Worm (Caenorhabditis elegans): ENCODE measurements around the gene clec-147.

clec-147 gene

DNA sequence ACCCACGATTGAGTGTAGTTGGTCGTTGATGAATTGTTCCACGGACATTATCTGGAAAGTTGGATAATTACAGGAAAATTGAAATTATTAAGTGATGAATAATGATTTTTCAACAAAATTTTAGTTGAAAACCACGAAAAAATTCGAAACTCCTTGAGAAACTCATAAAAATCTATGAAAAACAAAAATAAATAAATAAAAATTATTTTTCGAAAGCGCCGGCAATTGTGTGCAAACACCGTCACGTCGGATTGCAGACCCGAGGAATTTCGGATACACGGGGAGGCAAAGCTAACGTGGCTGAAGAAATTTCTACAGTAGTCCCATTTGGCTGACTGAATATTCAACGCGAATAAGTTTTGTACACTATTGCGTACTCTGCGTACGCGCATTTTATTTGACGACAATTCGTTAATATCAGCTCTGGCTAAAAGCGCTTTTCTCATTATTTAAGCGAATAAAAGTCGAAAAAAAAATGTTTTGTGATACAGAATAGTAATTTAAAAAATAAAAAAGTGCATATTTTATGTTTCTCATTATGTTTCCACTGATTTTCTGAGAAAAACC is 24.0 kb upstream of the clec-147 start, which contains the start of gene mog-4 (continued):
- TF ChIP-seq hpl-2 (GFP tag; optimal IDR thresholded peaks at IDR 0.05): peak; percentile 19
- peak; percentile 82 for TF ChIP-seq C16A3.4 (tag; optimal IDR thresholded peaks at IDR 0.05)
- TF ChIP-seq grh-1 (GFP tag; IDR thresholded peaks at IDR 0.05): peak; percentile 99
- TF ChIP-seq nhr-85 (tag): peak; percentile 98
- TF ChIP-seq ceh-90 (tag; optimal IDR thresholded peaks at IDR 0.05): peak; percentile 82
- peak; percentile 93 for TF ChIP-seq ceh-63 (GFP tag; optimal IDR thresholded peaks at IDR 0.05)
- peak; percentile 85 for TF ChIP-seq zip-4 (GFP tag; optimal IDR thresholded peaks at IDR 0.05)
- TF ChIP-seq unc-130 (tag; optimal IDR thresholded peaks at IDR 0.05): peak; percentile 81
- TF ChIP-seq xbp-1 (tag; optimal IDR thresholded peaks at IDR 0.05): peak; percentile 96
- TF ChIP-seq sox-4 (tag; optimal IDR thresholded peaks at IDR 0.05): peak; percentile 93
- peak; percentile 97 for TF ChIP-seq lin-14 (GFP tag; optimal IDR thresholded peaks at IDR 0.05)
- TF ChIP-seq nhr-19 (GFP tag; conservative IDR thresholded peaks at IDR 0.05): peak; percentile 100
- TF ChIP-seq C04F5.9 (tag; optimal IDR thresholded peaks at IDR 0.05): peak; percentile 97
- peak; percentile 96 for TF ChIP-seq egl-13 (tag; optimal IDR thresholded peaks at IDR 0.05)
- TF ChIP-seq snpc-4 (tag; optimal IDR thresholded peaks at IDR 0.05): peak; percentile 77
- peak; percentile 97 for TF ChIP-seq swsn-7 (tag; optimal IDR thresholded peaks at IDR 0.05)
- TF ChIP-seq ceh-88 (GFP tag; IDR thresholded peaks at IDR 0.05): peak; percentile 100
- peak; percentile 100 for TF ChIP-seq mab-9 (GFP tag; IDR thresholded peaks at IDR 0.05)
- TF ChIP-seq fkh-4 (tag; optimal IDR thresholded peaks at IDR 0.05; ENCODE audit: borderline replicate concordance): peak; percentile 89
- TF ChIP-seq ztf-4 (tag; optimal IDR thresholded peaks at IDR 0.05): peak; percentile 63
- peak; percentile 99 for TF ChIP-seq nhr-47 (tag; optimal IDR thresholded peaks at IDR 0.05)
- peak; percentile 59 for TF ChIP-seq Y116A8C.19 (tag; optimal IDR thresholded peaks at IDR 0.05; ENCODE audit: borderline replicate concordance)
- TF ChIP-seq ztf-11 (tag; optimal IDR thresholded peaks at IDR 0.05): peak in 1 of 2 experiments; percentile 96
- TF ChIP-seq ces-1 (GFP tag; optimal IDR thresholded peaks at IDR 0.05): peak; percentile 34
- TF ChIP-seq nhr-20 (tag; optimal IDR thresholded peaks at IDR 0.05): peak; percentile 97
- TF ChIP-seq lin-39 (tag; optimal IDR thresholded peaks at IDR 0.05): peak; percentile 38
- peak; percentile 95 for TF ChIP-seq nhr-77 (tag; optimal IDR thresholded peaks at IDR 0.05)
- peak; percentile 88 for TF ChIP-seq mep-1 (tag; optimal IDR thresholded peaks at IDR 0.05)
- TF ChIP-seq hlh-4 (tag; optimal IDR thresholded peaks at IDR 0.05): peak; percentile 67
- TF ChIP-seq rnt-1 (tag; optimal IDR thresholded peaks at IDR 0.05): peak; percentile 96

DNA sequence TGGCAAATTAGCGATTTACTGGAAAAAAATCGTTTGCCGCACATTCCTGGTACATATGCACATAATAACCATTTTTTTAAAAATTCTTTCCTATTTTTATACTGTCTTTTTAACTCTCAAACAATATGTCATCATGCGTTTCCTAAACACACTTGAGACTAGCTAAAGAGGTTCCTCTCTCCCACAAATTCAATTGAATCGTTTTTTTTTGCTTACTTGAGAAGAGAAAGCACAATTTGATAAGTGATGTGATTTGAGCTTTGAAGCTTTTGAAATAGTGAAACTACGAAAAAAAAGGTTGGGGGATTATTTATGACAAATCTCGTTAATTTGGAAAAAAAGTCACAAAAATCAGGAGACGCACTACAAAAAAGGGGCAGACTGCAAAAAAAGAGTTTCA is 17.4 kb upstream of the clec-147 start:
- TF ChIP-seq fkh-10 (GFP tag; optimal IDR thresholded peaks at IDR 0.05) (peak; percentile 55), lir-3 (tag; optimal IDR thresholded peaks at IDR 0.05; ENCODE audit: poor library complexity) (no peak), jun-1 (tag; optimal IDR thresholded peaks at IDR 0.05) (no peak)

DNA sequence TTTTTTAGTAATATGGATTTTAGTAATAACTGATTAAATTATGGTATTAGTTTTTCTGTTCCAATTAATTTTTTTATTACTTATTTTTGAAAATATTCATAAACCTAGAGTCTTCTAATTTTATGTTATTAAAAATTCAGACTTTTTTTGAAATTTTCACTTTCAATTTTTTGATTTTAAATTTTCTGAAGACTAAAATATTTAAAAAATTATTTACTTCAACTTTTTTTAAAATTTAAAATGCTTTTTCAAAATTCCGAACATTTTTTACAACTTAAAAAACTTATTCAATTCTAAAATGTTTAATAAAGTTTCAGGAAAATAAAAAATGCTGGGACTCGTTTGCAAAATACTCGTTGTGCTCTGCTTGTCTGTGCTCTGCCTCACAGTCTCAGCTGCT is 13.0 kb upstream of the clec-147 start, which contains the start of gene nlp-41:
nlp-41 (plus strand) TSS at position 301 of the 400 bp plus-strand sequence.
- TF ChIP-seq efl-1 (optimal IDR thresholded peaks at IDR 0.05): no peak
- no peak for TF ChIP-seq efl-1 (GFP tag; optimal IDR thresholded peaks at IDR 0.05 in 1 of 2)
- TF ChIP-seq nhr-90 (tag; optimal IDR thresholded peaks at IDR 0.05; ENCODE audit: poor library complexity): no peak

DNA sequence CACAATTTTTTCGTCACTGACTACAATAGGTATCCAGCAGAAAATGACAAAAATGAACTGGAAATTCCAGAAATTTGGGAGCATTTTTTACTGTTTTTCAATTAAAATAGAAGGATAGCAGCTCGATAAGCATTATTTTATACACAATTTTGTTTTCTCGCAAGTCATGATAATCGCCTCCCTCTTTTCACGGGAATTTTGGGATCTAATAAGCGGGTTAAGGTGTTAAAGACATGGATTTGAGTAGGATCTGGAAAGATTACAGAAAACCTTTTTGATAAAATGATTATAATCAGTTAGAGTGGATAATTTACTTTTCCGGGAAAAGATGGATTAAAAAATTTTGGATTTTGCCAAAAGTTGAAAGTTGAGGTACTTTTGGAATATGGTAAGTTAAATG is 11.1 kb upstream of the clec-147 start, which contains the start of gene gcy-29:
gcy-29 (minus strand) TSS at position 101 of the 400 bp plus-strand sequence.
- TF ChIP-seq dsc-1 (tag; optimal IDR thresholded peaks at IDR 0.05): peak; percentile 81
- TF ChIP-seq nhr-84 (tag; optimal IDR thresholded peaks at IDR 0.05): no peak
- no peak for TF ChIP-seq egl-27 (tag; optimal IDR thresholded peaks at IDR 0.05)
- peak; percentile 28 for TF ChIP-seq egl-13 (tag; optimal IDR thresholded peaks at IDR 0.05)

Measured in whole organism, L1 larva.